Worm (Caenorhabditis elegans): ENCODE measurements around the gene col-173.

col-173 gene

ce11 chrX:6894104-6894503, 16.8 kb upstream of the col-173 start:
- TF ChIP-seq nhr-11 (tag; optimal IDR thresholded peaks at IDR 0.05) (peak; percentile 50), unc-62 (GFP tag; optimal IDR thresholded peaks at IDR 0.05 in 1 of 2) (peak in 1 of 2 experiments; percentile 82), unc-62 (tag; optimal IDR thresholded peaks at IDR 0.05) (no peak), daf-16 (GFP tag; optimal IDR thresholded peaks at IDR 0.05) (peak in 1 of 2 experiments; percentile 36), daf-16 (tag; optimal IDR thresholded peaks at IDR 0.05) (no peak), ceh-28 (tag; optimal IDR thresholded peaks at IDR 0.05) (no peak), dve-1 (tag; optimal IDR thresholded peaks at IDR 0.05; ENCODE audit: insufficient read depth) (no peak), nhr-77 (tag; optimal IDR thresholded peaks at IDR 0.05) (no peak)

ce11 chrX:6893074-6893473, 15.7 kb upstream of the col-173 start:
- TF ChIP-seq ceh-82 (tag; optimal IDR thresholded peaks at IDR 0.05) (no peak), daf-8 (GFP tag; IDR thresholded peaks at IDR 0.05) (no peak), nhr-237 (tag; optimal IDR thresholded peaks at IDR 0.05) (no peak), nhr-41 (GFP tag; IDR thresholded peaks at IDR 0.05) (no peak), ceh-20 (GFP tag; IDR thresholded peaks at IDR 0.05) (no peak), dmd-8 (GFP tag; IDR thresholded peaks at IDR 0.05) (no peak), Y5F2A.4 (GFP tag; optimal IDR thresholded peaks at IDR 0.05) (no peak), egl-27 (tag; optimal IDR thresholded peaks at IDR 0.05) (no peak), lin-13 (GFP tag; optimal IDR thresholded peaks at IDR 0.05) (no peak), saeg-2 (GFP tag; IDR thresholded peaks at IDR 0.05) (no peak), hlh-30 (tag; optimal IDR thresholded peaks at IDR 0.05; ENCODE audit: insufficient read depth) (no peak), ZK337.2 (GFP tag; IDR thresholded peaks at IDR 0.05) (no peak), lir-3 (tag; optimal IDR thresholded peaks at IDR 0.05) (no peak), dve-1 (tag; optimal IDR thresholded peaks at IDR 0.05; ENCODE audit: insufficient read depth) (no peak), hlh-11 (tag; optimal IDR thresholded peaks at IDR 0.05) (no peak), R02D3.7 (tag; optimal IDR thresholded peaks at IDR 0.05) (no peak), pha-4 (GFP tag; IDR thresholded peaks at IDR 0.05) (no peak), pha-4 (tag; optimal IDR thresholded peaks at IDR 0.05) (no peak), mxl-2 (GFP tag; conservative IDR thresholded peaks at IDR 0.05) (no peak), ces-1 (GFP tag; optimal IDR thresholded peaks at IDR 0.05) (no peak), mdl-1 (tag; optimal IDR thresholded peaks at IDR 0.05) (no peak)

ce11 chrX:6889374-6889773, 12.0 kb upstream of the col-173 start, which contains the start of gene unc-6:
Gene unc-6, plus strand, starts transcription at chrX:6889674.
- TF ChIP-seq T20F7.1 (GFP tag; optimal IDR thresholded peaks at IDR 0.05) (no peak), F49E8.2 (tag; optimal IDR thresholded peaks at IDR 0.05; ENCODE audit: borderline replicate concordance) (no peak), lin-38 (GFP tag; IDR thresholded peaks at IDR 0.05) (no peak), aly-2 (tag; optimal IDR thresholded peaks at IDR 0.05) (no peak), madf-9 (GFP tag; conservative IDR thresholded peaks at IDR 0.05) (no peak), fos-1 (tag; optimal IDR thresholded peaks at IDR 0.05) (no peak)

- TF ChIP-seq ZK337.2 (GFP tag; IDR thresholded peaks at IDR 0.05) (no peak), php-3 (GFP tag; IDR thresholded peaks at IDR 0.05) (no peak), egl-43 (GFP tag; IDR thresholded peaks at IDR 0.05) (no peak), duxl-1 (tag; optimal IDR thresholded peaks at IDR 0.05; ENCODE audit: poor library complexity) (no peak), unc-62 (GFP tag; optimal IDR thresholded peaks at IDR 0.05 in 1 of 2) (peak in 1 of 2 experiments; percentile 63), unc-62 (tag; optimal IDR thresholded peaks at IDR 0.05) (no peak)
Observed at ce11 chrX:6888208-6888607, 10.9 kb upstream of the col-173 start.

Measured in whole organism, L4 larva.